Fruit fly (Drosophila melanogaster) whole organism, prepupa: Measurements from ENCODE around the gene CG32554.

Experiments
- Blimp-1 ChIP-seq: fragments of 200-800 bp; sonication (Bioruptor generic); optimal IDR thresholded peaks from 3 replicates; lab custom pipeline; 2017; ENCODE audit warnings: missing biosample characterization, missing genetic modification characterization, mild to moderate bottlenecking, moderate library complexity, missing genetic modification reagents
- CG10631 ChIP-seq: fragments of 200-800 bp; sonication (Bioruptor generic); optimal IDR thresholded peaks from 2 replicates; lab custom pipeline; 2016; ENCODE audit warnings: missing biosample characterization, missing genetic modification characterization
- CG10669 ChIP-seq: fragments of 200-800 bp; sonication (Bioruptor generic); optimal IDR thresholded peaks from 3 replicates; lab custom pipeline; 2018; ENCODE audit warnings: missing biosample characterization, mild to moderate bottlenecking, missing genetic modification characterization, moderate library complexity
- CG11294 ChIP-seq: fragments of 200-800 bp; sonication (Bioruptor generic); IDR thresholded peaks from 2 replicates; pipeline ENCODE4 v1.3.6; 2022; ENCODE audit warnings: missing biosample characterization, missing genetic modification characterization
- CG11902 ChIP-seq: fragments of 200-800 bp; sonication (Bioruptor generic); optimal IDR thresholded peaks from 3 replicates; lab custom pipeline; 2016; ENCODE audit warnings: missing biosample characterization, missing genetic modification characterization
- CG15336 ChIP-seq: fragments of 200-800 bp; sonication (Bioruptor generic); IDR thresholded peaks from 2 replicates; pipeline ENCODE4 v1.3.6; 2022; ENCODE audit warnings: missing biosample characterization, missing genetic modification characterization
- CG1621 ChIP-seq: fragments of 200-800 bp; sonication (Bioruptor generic); optimal IDR thresholded peaks from 3 replicates; lab custom pipeline; 2018; ENCODE audit warnings: missing biosample characterization, mild to moderate bottlenecking, missing genetic modification characterization
- CG16779 ChIP-seq: fragments of 200-800 bp; sonication (Bioruptor generic); optimal IDR thresholded peaks from 3 replicates; lab custom pipeline; 2017; ENCODE audit warnings: missing biosample characterization, mild to moderate bottlenecking, missing genetic modification characterization
- CG3032 ChIP-seq: fragments of 200-800 bp; optimal IDR thresholded peaks from 2 replicates; lab custom pipeline; 2019; ENCODE audit warnings: missing biosample characterization, mild to moderate bottlenecking, missing genetic modification characterization, moderate library complexity
- CG32006 ChIP-seq: fragments of 200-800 bp; sonication (Bioruptor generic); optimal IDR thresholded peaks from 3 replicates; lab custom pipeline; 2017; ENCODE audit warnings: missing biosample characterization, mild to moderate bottlenecking, missing genetic modification characterization
- CG34406 ChIP-seq: fragments of 200-800 bp; sonication (Bioruptor generic); optimal IDR thresholded peaks from 3 replicates; lab custom pipeline; 2016; ENCODE audit warnings: missing biosample characterization, missing genetic modification characterization
- CG3919 ChIP-seq: fragments of 200-800 bp; sonication (Bioruptor generic); optimal IDR thresholded peaks from 3 replicates; lab custom pipeline; 2016; ENCODE audit warnings: missing biosample characterization, missing genetic modification characterization
- CG4318 ChIP-seq: fragments of 200-800 bp; sonication (Bioruptor generic); optimal IDR thresholded peaks from 3 replicates; lab custom pipeline; 2017; ENCODE audit warnings: missing biosample characterization, mild to moderate bottlenecking, missing genetic modification characterization
- CG6163 ChIP-seq: fragments of 200-800 bp; sonication (Bioruptor generic); IDR thresholded peaks from 3 replicates; pipeline ENCODE4 v1.3.6; 2022; ENCODE audit warnings: missing biosample characterization, missing genetic modification characterization
- CG6276 ChIP-seq: fragments of 200-800 bp; sonication (Bioruptor generic); optimal IDR thresholded peaks from 2 replicates; lab custom pipeline; 2017; ENCODE audit warnings: missing biosample characterization, mild to moderate bottlenecking, missing genetic modification characterization
- CG6792 ChIP-seq: fragments of 200-800 bp; sonication (Bioruptor generic); optimal IDR thresholded peaks from 3 replicates; lab custom pipeline; 2016; ENCODE audit warnings: missing biosample characterization, missing genetic modification characterization
- CG6808 ChIP-seq: fragments of 200-800 bp; sonication (Bioruptor generic); optimal IDR thresholded peaks from 3 replicates; lab custom pipeline; 2017; ENCODE audit warnings: missing biosample characterization, missing genetic modification characterization, mild to moderate bottlenecking, moderate library complexity, missing genetic modification reagents
- CG7368 ChIP-seq: fragments of 200-800 bp; sonication (Bioruptor generic); optimal IDR thresholded peaks from 3 replicates; lab custom pipeline; 2016; ENCODE audit warnings: missing biosample characterization, missing genetic modification characterization
- CG8632 ChIP-seq: fragments of 200-800 bp; sonication (Bioruptor generic); optimal IDR thresholded peaks from 3 replicates; lab custom pipeline; 2016; ENCODE audit warnings: missing biosample characterization, missing genetic modification characterization
- CG9139 ChIP-seq: fragments of 200-800 bp; sonication (Bioruptor generic); optimal IDR thresholded peaks from 3 replicates; lab custom pipeline; 2017; ENCODE audit warnings: missing biosample characterization, mild to moderate bottlenecking, missing genetic modification characterization
- Eip75B ChIP-seq: fragments of 200-800 bp; sonication (Bioruptor generic); optimal IDR thresholded peaks from 3 replicates; lab custom pipeline; 2016; ENCODE audit warnings: missing biosample characterization, missing genetic modification characterization
- Eip78C ChIP-seq: fragments of 200-800 bp; sonication (Bioruptor generic); peaks from one replicate; lab custom pipeline; 2016; ENCODE audit warnings: missing biosample characterization, missing genetic modification characterization
- Ets21C ChIP-seq: fragments of 200-800 bp; sonication (Bioruptor generic); optimal IDR thresholded peaks from 3 replicates; lab custom pipeline; 2016; ENCODE audit warnings: missing biosample characterization, missing genetic modification characterization
- Ets96B ChIP-seq: fragments of 200-800 bp; optimal IDR thresholded peaks from 2 replicates; lab custom pipeline; 2019; ENCODE audit warnings: missing biosample characterization, mild to moderate bottlenecking, missing genetic modification characterization, moderate library complexity
- Gug ChIP-seq: fragments of 200-800 bp; sonication (Bioruptor generic); IDR thresholded peaks from 2 replicates; pipeline ENCODE4 v1.3.6; 2022; ENCODE audit warnings: missing biosample characterization, missing genetic modification characterization
- Hr38 ChIP-seq: sonication (Bioruptor generic); optimal IDR thresholded peaks from 2 replicates; lab custom pipeline; 2016; ENCODE audit warnings: missing biosample characterization, missing genetic modification characterization
- Hr39 ChIP-seq: fragments of 200-800 bp; sonication (Bioruptor generic); optimal IDR thresholded peaks from 2 replicates; lab custom pipeline; 2016; ENCODE audit warnings: missing biosample characterization, missing genetic modification characterization
- Hr4 ChIP-seq: fragments of 200-800 bp; sonication (Bioruptor generic); optimal IDR thresholded peaks from 3 replicates; lab custom pipeline; 2016; ENCODE audit warnings: missing biosample characterization, missing genetic modification characterization
- Met ChIP-seq: fragments of 200-800 bp; sonication (Bioruptor generic); optimal IDR thresholded peaks from 3 replicates; lab custom pipeline; 2016; ENCODE audit warnings: missing biosample characterization, missing genetic modification characterization
- OdsH ChIP-seq: fragments of 200-800 bp; sonication (Bioruptor generic); optimal IDR thresholded peaks from 3 replicates; lab custom pipeline; 2016; ENCODE audit warnings: missing biosample characterization, missing genetic modification characterization
- Sox102F ChIP-seq: fragments of 200-800 bp; sonication (Bioruptor generic); optimal IDR thresholded peaks from 2 replicates; lab custom pipeline; 2016; ENCODE audit warnings: missing biosample characterization, mild to moderate bottlenecking, missing genetic modification characterization
- Sox14 ChIP-seq: fragments of 200-800 bp; sonication (Bioruptor generic); optimal IDR thresholded peaks from 3 replicates; lab custom pipeline; 2016; ENCODE audit warnings: missing biosample characterization, missing genetic modification characterization
- Sox15 ChIP-seq: fragments of 200-800 bp; sonication (Bioruptor generic); optimal IDR thresholded peaks from 3 replicates; lab custom pipeline; 2016; ENCODE audit warnings: missing biosample characterization, missing genetic modification characterization
- achi ChIP-seq: fragments of 200-800 bp; sonication (Bioruptor generic); optimal IDR thresholded peaks from 3 replicates; lab custom pipeline; 2016; ENCODE audit warnings: missing biosample characterization, missing genetic modification characterization
- cyc ChIP-seq: fragments of 200-800 bp; sonication (Bioruptor generic); optimal IDR thresholded peaks from 3 replicates; lab custom pipeline; 2016; ENCODE audit warnings: missing biosample characterization, missing genetic modification characterization
- dac ChIP-seq: fragments of 200-800 bp; sonication (Bioruptor generic); optimal IDR thresholded peaks from 2 replicates; lab custom pipeline; 2017; ENCODE audit warnings: missing biosample characterization, mild to moderate bottlenecking, missing genetic modification characterization
- esn ChIP-seq: fragments of 200-800 bp; sonication (Bioruptor generic); optimal IDR thresholded peaks from 2 replicates; lab custom pipeline; 2016; ENCODE audit warnings: missing biosample characterization, mild to moderate bottlenecking, missing genetic modification characterization, moderate library complexity
- fd85E ChIP-seq: fragments of 200-800 bp; sonication (Bioruptor generic); optimal IDR thresholded peaks from 3 replicates; lab custom pipeline; 2016; ENCODE audit warnings: missing biosample characterization, missing genetic modification characterization
- fkh ChIP-seq: fragments of 200-800 bp; sonication (Bioruptor generic); optimal IDR thresholded peaks from 3 replicates; lab custom pipeline; 2017; ENCODE audit warnings: missing biosample characterization, mild to moderate bottlenecking, missing genetic modification characterization, moderate library complexity
- lz ChIP-seq: fragments of 200-800 bp; sonication (Bioruptor generic); optimal IDR thresholded peaks from 3 replicates; lab custom pipeline; 2016; ENCODE audit warnings: missing biosample characterization, missing genetic modification characterization
- pdm3 ChIP-seq: fragments of 200-800 bp; sonication (Bioruptor generic); optimal IDR thresholded peaks from 3 replicates; lab custom pipeline; 2016; ENCODE audit warnings: missing biosample characterization, missing genetic modification characterization
- salr ChIP-seq, 2 experiments: fragments of 200-800 bp; sonication (Bioruptor generic); optimal IDR thresholded peaks; 3 replicates each; lab custom pipeline; 2016 to 2018; ENCODE audit warnings: missing biosample characterization in 2 of 2, missing genetic modification characterization in 2 of 2, mild to moderate bottlenecking in 1 of 2
- spab ChIP-seq: fragments of 200-800 bp; sonication (Bioruptor generic); optimal IDR thresholded peaks from 2 replicates; lab custom pipeline; 2017; ENCODE audit warnings: missing biosample characterization, mild to moderate bottlenecking, missing genetic modification characterization, missing genetic modification reagents
- ss ChIP-seq, 2 experiments: fragments of 200-800 bp; sonication (Bioruptor generic); optimal IDR thresholded peaks; 2 replicates in 1 of 2; 3 replicates in 1 of 2; lab custom pipeline; 2017 to 2018; ENCODE audit warnings: mild to moderate bottlenecking in 2 of 2, missing biosample characterization in 2 of 2, missing genetic modification characterization in 2 of 2, moderate library complexity in 1 of 2

The CG32554 gene

dm6 chrX:17881138-17882121 is 28.9 kb upstream of the CG32554 start (continued):
- peak; percentile 44 for TF ChIP-seq Sox15
- TF ChIP-seq CG11294 (GFP tag; lab: Robert Waterston, UW) = peak; percentile 81
- TF ChIP-seq pdm3 (GFP tag; lab: Kevin White, UChicago) = peak; percentile 80
- TF ChIP-seq Blimp-1 (GFP tag; lab: Kevin White, UChicago) = no peak
- TF ChIP-seq CG10669 (GFP tag; lab: Kevin White, UChicago) = peak; percentile 38
- TF ChIP-seq Sox102F = peak; percentile 68
- peak; percentile 14 for TF ChIP-seq CG1621 (tag; lab: Kevin White, UChicago)
- peak; percentile 78 for TF ChIP-seq esn (GFP tag; lab: Kevin White, UChicago)
- peak; percentile 37 for TF ChIP-seq CG34406
- TF ChIP-seq Ets21C (GFP tag; lab: Kevin White, UChicago) = peak; percentile 73
- peak; percentile 85 for TF ChIP-seq Eip78C (GFP tag; lab: Kevin White, UChicago)
- peak; percentile 18 to 44 for TF ChIP-seq ss (GFP tag; optimal IDR thresholded peaks at IDR 0.05; lab: Kevin White, UChicago)
- peak; percentile 58 for TF ChIP-seq CG6792 (GFP tag; lab: Kevin White, UChicago)
- TF ChIP-seq achi = peak; percentile 45
- no peak for TF ChIP-seq spab (GFP tag; lab: Kevin White, UChicago)
- peak; percentile 30 for TF ChIP-seq CG8632 (GFP tag; lab: Kevin White, UChicago)
- TF ChIP-seq Sox14 (GFP tag; lab: Kevin White, UChicago) = peak; percentile 69
- peak; percentile 16 for TF ChIP-seq Ets96B (tag; lab: Kevin White, UChicago)
- TF ChIP-seq Met (GFP tag; lab: Kevin White, UChicago) = peak; percentile 77
- TF ChIP-seq, all 60 proteins: peak for 51

dm6 chrX:17880269-17880889 is 27.9 kb upstream of the CG32554 start:
- TF ChIP-seq CG6276 (peak; percentile 89), CG16779 (tag; lab: Kevin White, UChicago) (peak; percentile 64), dac (GFP tag; lab: Kevin White, UChicago) (peak; percentile 87), salr (GFP tag; optimal IDR thresholded peaks at IDR 0.05; lab: Kevin White, UChicago) (peak; percentile 79 to 80), Gug (GFP tag; lab: Robert Waterston, UW) (peak; percentile 89), Eip75B (GFP tag; lab: Kevin White, UChicago) (peak; percentile 91), CG11294 (GFP tag; lab: Robert Waterston, UW) (peak; percentile 89), achi (peak; percentile 89), Blimp-1 (GFP tag; lab: Kevin White, UChicago) (peak; percentile 75), Ets21C (GFP tag; lab: Kevin White, UChicago) (peak; percentile 95), OdsH (GFP tag; lab: Kevin White, UChicago) (peak; percentile 93), CG1621 (tag; lab: Kevin White, UChicago) (peak; percentile 77), CG15336 (GFP tag; lab: Robert Waterston, UW) (peak; percentile 89), CG3919 (GFP tag; lab: Kevin White, UChicago) (peak; percentile 85), Hr39 (GFP tag; lab: Kevin White, UChicago) (peak; percentile 97), cyc (GFP tag; lab: Kevin White, UChicago) (peak; percentile 92), Hr38 (peak; percentile 58), CG34406 (peak; percentile 85), CG32006 (GFP tag; lab: Kevin White, UChicago) (peak; percentile 95), Ets96B (tag; lab: Kevin White, UChicago) (peak; percentile 75), CG6808 (GFP tag; lab: Kevin White, UChicago) (peak; percentile 72), CG9139 (GFP tag; lab: Kevin White, UChicago) (peak; percentile 6), CG3032 (tag; lab: Kevin White, UChicago) (peak; percentile 78), lz (GFP tag; lab: Kevin White, UChicago) (peak; percentile 96), fd85E (peak; percentile 53), CG10631 (peak; percentile 88), Hr4 (peak; percentile 95), CG6163 (peak; percentile 92), Sox14 (GFP tag; lab: Kevin White, UChicago) (peak; percentile 94), CG11902 (GFP tag; lab: Kevin White, UChicago) (peak; percentile 83), Sox15 (peak; percentile 85), CG7368 (GFP tag; lab: Kevin White, UChicago) (peak; percentile 79), CG4318 (GFP tag; lab: Kevin White, UChicago) (peak; percentile 91), CG10669 (GFP tag; lab: Kevin White, UChicago) (peak; percentile 77), fkh (peak; percentile 71), pdm3 (GFP tag; lab: Kevin White, UChicago) (peak; percentile 96)
